Fruit fly (Drosophila melanogaster): ENCODE results near the gene sgl.

The sgl gene

DNA sequence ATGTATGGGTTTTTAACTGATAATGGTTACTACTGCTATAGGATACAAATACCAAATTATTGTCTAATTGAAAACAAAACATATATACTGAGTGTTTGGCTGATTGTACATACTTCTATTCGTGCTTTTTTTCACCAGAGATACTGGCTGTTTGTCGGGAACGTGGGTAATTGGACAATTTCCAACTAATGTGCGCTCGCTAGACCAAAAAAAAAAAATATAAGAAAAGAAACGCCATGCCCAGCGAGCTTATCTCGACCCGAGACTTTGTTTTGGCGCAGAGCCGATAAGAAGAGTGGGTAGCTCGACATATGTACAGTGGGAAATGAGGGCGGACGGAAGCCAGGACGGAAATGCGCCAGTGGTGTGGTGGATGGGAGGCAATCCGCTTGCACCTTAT lies 1.4 kb downstream of the sgl start (continued):
- TF ChIP-seq ro (GFP tag; IDR thresholded peaks at IDR 0.05) (no peak), CG10267 (tag; optimal IDR thresholded peaks at IDR 0.05) (no peak), dpn (GFP tag; optimal IDR thresholded peaks at IDR 0.05) (no peak), MTF-1 (GFP tag; optimal IDR thresholded peaks at IDR 0.05; ENCODE audit: borderline replicate concordance) (no peak), tup (GFP tag; optimal IDR thresholded peaks at IDR 0.05) (no peak), YL-1 (GFP tag; optimal IDR thresholded peaks at IDR 0.05) (no peak), nerfin-1 (tag; optimal IDR thresholded peaks at IDR 0.05) (no peak), CG1529 (GFP tag; optimal IDR thresholded peaks at IDR 0.05) (no peak), Dip3 (GFP tag; optimal IDR thresholded peaks at IDR 0.05) (no peak)

DNA sequence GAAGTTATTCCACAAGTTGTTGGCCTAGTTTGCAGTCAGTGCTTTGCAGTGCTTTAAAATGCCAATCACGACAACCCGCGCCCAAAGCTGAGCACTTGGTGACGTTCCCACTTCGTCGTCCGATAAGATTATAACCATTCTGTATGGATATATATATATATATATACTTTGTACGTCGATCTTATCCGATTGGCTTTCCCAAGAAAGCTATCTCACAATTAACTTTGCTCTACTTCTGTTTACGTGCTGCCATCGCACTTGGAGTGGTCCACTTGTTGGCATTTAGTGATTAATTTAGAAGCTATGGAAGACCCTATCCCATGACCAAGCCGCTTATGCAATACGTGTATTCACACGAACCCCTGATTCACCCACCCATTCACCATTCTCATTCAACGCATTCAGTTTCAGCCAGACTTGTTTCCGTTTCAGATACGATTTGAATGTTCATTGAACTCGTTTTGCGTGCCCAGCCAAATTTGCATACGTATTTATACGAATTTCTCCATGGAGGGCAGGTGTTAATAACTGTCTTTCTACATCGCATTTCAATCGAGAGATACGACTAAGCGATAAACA lies 2.5 kb downstream of the sgl start:
- TF ChIP-seq exex (tag; optimal IDR thresholded peaks at IDR 0.05) (peak; percentile 71), CG34376 (GFP tag; optimal IDR thresholded peaks at IDR 0.05) (peak; percentile 53), bab2 (GFP tag; optimal IDR thresholded peaks at IDR 0.05) (no peak), gro (GFP tag; optimal IDR thresholded peaks at IDR 0.05) (no peak), grn (GFP tag; optimal IDR thresholded peaks at IDR 0.05) (peak; percentile 50), Pdp1 (GFP tag; optimal IDR thresholded peaks at IDR 0.05) (peak in 1 of 2 experiments; percentile 73), CG10209 (GFP tag; optimal IDR thresholded peaks at IDR 0.05) (no peak), corto (GFP tag; optimal IDR thresholded peaks at IDR 0.05) (peak; percentile 16), Ets65A (GFP tag) (peak; percentile 75)

DNA sequence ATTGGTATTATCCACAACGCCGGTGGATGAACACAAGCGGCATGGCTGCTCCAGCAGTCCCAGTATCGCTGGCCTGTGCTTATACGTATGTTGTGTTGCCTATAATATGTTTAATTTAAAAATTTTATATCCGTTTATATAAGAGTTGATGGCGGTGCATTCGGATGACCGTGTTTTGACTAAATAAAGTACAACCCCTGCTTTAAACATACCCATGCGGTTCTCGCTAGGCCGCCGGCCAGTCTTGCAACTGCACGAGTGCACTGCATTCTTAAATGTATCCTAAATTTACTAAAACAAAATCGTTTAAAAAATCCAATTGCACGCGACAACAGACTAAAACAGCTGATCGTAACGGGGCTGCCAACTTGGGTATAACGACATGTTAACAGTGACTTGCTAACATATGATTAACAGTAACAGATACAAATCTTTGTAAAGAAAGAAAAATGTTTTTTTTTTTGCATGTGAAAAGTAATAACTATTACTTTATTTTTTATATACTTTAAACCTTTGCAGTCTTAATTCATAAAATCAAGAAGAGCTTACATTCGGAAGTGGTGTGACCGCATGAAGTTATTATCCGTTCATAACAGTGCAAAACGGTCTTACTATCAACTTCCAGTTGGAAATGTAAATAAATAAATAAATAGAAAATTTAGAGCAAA lies 6.7 kb downstream of the sgl start, which contains the start of the genes Uqcc1 and Surf1:
TSS of gene Uqcc1 (minus strand) at position 356 of the 668 bp plus-strand sequence.
TSS of gene Surf1 (plus strand) at position 594 of the 668 bp plus-strand sequence.
- peak; percentile 19 for TF ChIP-seq Nf-YC (tag; optimal IDR thresholded peaks at IDR 0.05)
- TF ChIP-seq MBD-R2 (GFP tag; IDR thresholded peaks at IDR 0.05), result peak; percentile 52; the same call in 1 of the 2 replicates
- peak; percentile 1 for TF ChIP-seq BEAF-32 (GFP tag; optimal IDR thresholded peaks at IDR 0.05)
- no peak for TF ChIP-seq CG6689 (GFP tag; IDR thresholded peaks at IDR 0.05)
- TF ChIP-seq CG3407 (GFP tag; optimal IDR thresholded peaks at IDR 0.05), result no peak
- no peak for TF ChIP-seq ken (GFP tag; IDR thresholded peaks at IDR 0.05)
- peak; percentile 45 for TF ChIP-seq YL-1 (GFP tag; optimal IDR thresholded peaks at IDR 0.05)
- no peak for TF ChIP-seq ems (GFP tag; optimal IDR thresholded peaks at IDR 0.05)
- no peak for TF ChIP-seq CG8765 (GFP tag; IDR thresholded peaks at IDR 0.05)
- no peak for TF ChIP-seq Fer1 (GFP tag; optimal IDR thresholded peaks at IDR 0.05)
- no peak for TF ChIP-seq NC2β (GFP tag; optimal IDR thresholded peaks at IDR 0.05)
- no peak for TF ChIP-seq CG32772 (GFP tag; IDR thresholded peaks at IDR 0.05)
- TF ChIP-seq ttk (GFP tag; IDR thresholded peaks at IDR 0.05), result no peak
- peak; percentile 98 for TF ChIP-seq trem (tag; optimal IDR thresholded peaks at IDR 0.05)
- no peak for TF ChIP-seq Fer2 (tag; optimal IDR thresholded peaks at IDR 0.05)
- TF ChIP-seq CG10267 (tag; optimal IDR thresholded peaks at IDR 0.05), result peak; percentile 43
- TF ChIP-seq CG31441 (GFP tag; IDR thresholded peaks at IDR 0.05), result 0 out of 2 replicates have a peak, but pooled peaks have one; percentile 21
- TF ChIP-seq CG11723 (GFP tag; optimal IDR thresholded peaks at IDR 0.05), result no peak
- peak; percentile 27 for TF ChIP-seq CG4617 (GFP tag; optimal IDR thresholded peaks at IDR 0.05; ENCODE audit: borderline replicate concordance)
- no peak for TF ChIP-seq hth (optimal IDR thresholded peaks at IDR 0.05)
- peak; percentile 49 for TF ChIP-seq stwl (tag; optimal IDR thresholded peaks at IDR 0.05)
- peak in 1 of 2 experiments; percentile 94 for TF ChIP-seq insv (GFP tag; optimal IDR thresholded peaks at IDR 0.05)
- no peak for TF ChIP-seq Asciz (GFP tag; optimal IDR thresholded peaks at IDR 0.05)
- TF ChIP-seq gfzf (GFP tag; optimal IDR thresholded peaks at IDR 0.05), result peak; percentile 50
- no peak for TF ChIP-seq CG4707 (GFP tag; optimal IDR thresholded peaks at IDR 0.05)
- no peak for TF ChIP-seq CG9437 (GFP tag; optimal IDR thresholded peaks at IDR 0.05)
- peak; percentile 1 for TF ChIP-seq CG12659 (GFP tag; optimal IDR thresholded peaks at IDR 0.05)
- no peak for TF ChIP-seq so (GFP tag; IDR thresholded peaks at IDR 0.05)
- TF ChIP-seq CG7556 (GFP tag; optimal IDR thresholded peaks at IDR 0.05), result no peak
- no peak for TF ChIP-seq CG13296 (GFP tag; optimal IDR thresholded peaks at IDR 0.05)
- TF ChIP-seq Elba2 (GFP tag; optimal IDR thresholded peaks at IDR 0.05), result peak; percentile 42

All from whole organism, embryonic.